Fruit fly (Drosophila melanogaster): ENCODE results near the gene CG3061.

The CG3061 gene

DNA sequence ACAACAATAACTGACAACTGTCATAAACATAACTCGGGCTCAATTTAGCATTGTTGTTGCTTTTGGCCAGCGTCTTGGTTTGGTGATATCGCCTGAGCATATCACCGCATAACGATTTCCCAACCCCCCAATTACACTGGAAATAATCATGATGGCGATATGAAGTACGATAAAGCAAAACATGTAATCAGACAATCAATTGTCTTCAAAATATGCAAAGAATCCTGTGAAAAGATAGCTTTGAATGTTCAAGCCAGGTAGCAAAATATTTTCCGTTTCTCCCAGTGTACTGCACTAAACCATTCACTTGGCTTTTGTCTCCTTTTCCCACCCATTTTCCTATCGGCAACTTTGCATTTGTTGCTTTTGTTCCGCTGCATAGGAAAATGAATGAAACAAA, 32.6 kb upstream of the CG3061 start (continued):
- TF ChIP-seq Oaz (GFP tag; IDR thresholded peaks at IDR 0.05) (0 out of 2 replicates have a peak, but pooled peaks have one; percentile 17), unpg (GFP tag; optimal IDR thresholded peaks at IDR 0.05) (peak; percentile 58), CG12744 (GFP tag; optimal IDR thresholded peaks at IDR 0.05) (no peak), Spps (tag; optimal IDR thresholded peaks at IDR 0.05) (peak; percentile 7), CG11247 (GFP tag; IDR thresholded peaks at IDR 0.05) (no peak; the same call in 1 of the 2 replicates), Tbp (GFP tag; optimal IDR thresholded peaks at IDR 0.05) (no peak), CG34224 (GFP tag; IDR thresholded peaks at IDR 0.05; ENCODE audit: partially characterized antibody) (no peak), BEAF-32 (GFP tag; optimal IDR thresholded peaks at IDR 0.05) (no peak), repo (GFP tag; optimal IDR thresholded peaks at IDR 0.05) (peak; percentile 70), CG6791 (GFP tag; IDR thresholded peaks at IDR 0.05; ENCODE audit: partially characterized antibody) (no peak), nmo (GFP tag; optimal IDR thresholded peaks at IDR 0.05) (peak; percentile 22), NFAT (GFP tag; IDR thresholded peaks at IDR 0.05) (no peak), lilli (GFP tag; optimal IDR thresholded peaks at IDR 0.05) (no peak), Mrtf (GFP tag; IDR thresholded peaks at IDR 0.05) (0 out of 3 replicates have a peak, but pooled peaks have one; percentile 11), dysf (GFP tag; IDR thresholded peaks at IDR 0.05) (peak; percentile 64; the same call in 2 of the 3 replicates), CG12299 (tag; optimal IDR thresholded peaks at IDR 0.05) (no peak), Vsx1 (GFP tag; optimal IDR thresholded peaks at IDR 0.05) (no peak), knrl (GFP tag; IDR thresholded peaks at IDR 0.05; ENCODE audit: partially characterized antibody) (no peak), Deaf1 (tag; optimal IDR thresholded peaks at IDR 0.05) (peak; percentile 4), zfh1 (GFP tag; IDR thresholded peaks at IDR 0.05) (peak; percentile 76), CG9215 (GFP tag; IDR thresholded peaks at IDR 0.05) (no peak), gem (tag; optimal IDR thresholded peaks at IDR 0.05) (peak; percentile 67), gfzf (GFP tag; optimal IDR thresholded peaks at IDR 0.05) (no peak), NfI (GFP tag; optimal IDR thresholded peaks at IDR 0.05) (no peak), CG30020 (tag; optimal IDR thresholded peaks at IDR 0.05) (no peak), CG12391 (tag; optimal IDR thresholded peaks at IDR 0.05) (peak; percentile 8), Meics (GFP tag; optimal IDR thresholded peaks at IDR 0.05) (peak; percentile 29), hbn (GFP tag; IDR thresholded peaks at IDR 0.05; ENCODE audit: partially characterized antibody) (no peak), CG12104 (GFP tag; optimal IDR thresholded peaks at IDR 0.05) (peak; percentile 68), oc (tag; optimal IDR thresholded peaks at IDR 0.05) (peak; percentile 8), CG13624 (GFP tag; optimal IDR thresholded peaks at IDR 0.05) (peak; percentile 10), kah (GFP tag; optimal IDR thresholded peaks at IDR 0.05) (peak; percentile 77), salm (tag; optimal IDR thresholded peaks at IDR 0.05) (peak; percentile 24), Max (GFP tag; optimal IDR thresholded peaks at IDR 0.05) (peak; percentile 40), CG17802 (tag; optimal IDR thresholded peaks at IDR 0.05) (peak; percentile 21), CG15696 (tag; optimal IDR thresholded peaks at IDR 0.05) (peak; percentile 23), Antp (GFP tag; optimal IDR thresholded peaks at IDR 0.05) (peak; percentile 79), slbo (GFP tag; IDR thresholded peaks at IDR 0.05) (peak; percentile 27; the same call in 1 of the 2 replicates), Atf3 (GFP tag; optimal IDR thresholded peaks at IDR 0.05) (no peak), chn (GFP tag; optimal IDR thresholded peaks at IDR 0.05) (peak; percentile 10), pfk (GFP tag; optimal IDR thresholded peaks at IDR 0.05) (no peak), HmgZ (tag; optimal IDR thresholded peaks at IDR 0.05) (no peak), Dbx (GFP tag; IDR thresholded peaks at IDR 0.05) (no peak), Optix (GFP tag; IDR thresholded peaks at IDR 0.05) (0 out of 3 replicates have a peak, but pooled peaks have one; percentile 44), lab (GFP tag; optimal IDR thresholded peaks at IDR 0.05) (peak; percentile 75), twi (tag; optimal IDR thresholded peaks at IDR 0.05) (no peak), CG11560 (tag; IDR thresholded peaks at IDR 0.05) (no peak), usp (GFP tag; optimal IDR thresholded peaks at IDR 0.05) (no peak), CG17186 (GFP tag; optimal IDR thresholded peaks at IDR 0.05) (peak; percentile 65), trem (tag; optimal IDR thresholded peaks at IDR 0.05) (peak; percentile 4), CG18764 (GFP tag; optimal IDR thresholded peaks at IDR 0.05) (peak; percentile 72)
